Worm (Caenorhabditis elegans) whole organism, L4 larva: ENCODE data around the gene nhr-159.

Experiments
- aha-1 ChIP-seq: fragments of 150-350 bp; peaks from one replicate; lab custom pipeline; 2014; ENCODE audit warnings: missing biosample characterization, missing genetic modification characterization
- mep-1 ChIP-seq: fragments of 150-350 bp; sonication (generic microtip); optimal IDR thresholded peaks from 3 replicates; lab custom pipeline; 2014; ENCODE audit warnings: missing biosample characterization, missing genetic modification characterization

DNA sequence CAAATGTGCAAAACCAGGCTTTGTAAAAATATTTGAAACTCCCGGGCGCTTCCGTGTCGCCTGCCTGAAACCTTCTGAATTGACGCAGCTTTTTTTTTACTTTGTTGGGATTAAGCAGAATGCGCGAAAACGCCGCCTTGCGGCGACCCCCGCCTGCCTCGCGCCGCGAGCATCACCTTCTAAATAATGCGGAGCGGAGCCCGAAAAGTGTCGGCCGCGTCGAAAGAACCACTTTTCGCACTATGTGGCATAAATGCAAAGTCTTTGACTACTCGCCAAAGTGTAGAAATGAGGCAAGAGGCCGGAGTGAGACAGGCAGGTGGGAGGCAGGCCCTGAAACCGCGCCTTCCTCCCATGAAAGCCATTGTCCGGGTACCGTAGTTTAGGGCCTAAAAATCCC lies 35.0 kb upstream of the nhr-159 start:
- peak; percentile 76 for TF ChIP-seq aha-1 (tag; lab: Kevin White, UChicago)
- no peak for TF ChIP-seq mep-1
